Worm (Caenorhabditis elegans): ENCODE measurements around the gene F59A7.7.

Gene F59A7.7

DNA sequence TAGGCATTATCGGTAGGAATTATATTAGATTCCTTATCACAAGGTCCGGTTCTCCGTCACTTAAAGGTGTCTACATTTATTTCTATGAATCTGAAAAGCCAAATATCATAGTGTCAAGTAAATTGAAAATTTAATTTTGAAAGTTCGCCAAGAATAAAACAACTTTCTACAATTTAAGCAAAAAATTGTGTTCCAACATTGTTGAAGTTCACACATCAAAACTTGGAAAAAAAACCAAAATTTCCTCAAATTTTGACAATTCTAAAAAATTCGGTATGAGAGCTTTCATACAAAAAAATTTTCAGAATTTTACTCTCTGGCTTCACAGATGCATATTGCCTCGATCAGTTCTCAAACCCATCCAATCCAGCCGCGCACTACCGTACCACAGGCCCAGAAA, at the start of gene F59A7.7:
Gene F59A7.7 (plus strand): TSS at position 301 of the 400 bp plus-strand sequence.
- TF ChIP-seq unc-62 (GFP tag; optimal IDR thresholded peaks at IDR 0.05), result no peak

ce11 chrV:1964806-1965205, 47.1 kb upstream of the F59A7.7 start, which contains the start of gene srj-15:
Gene srj-15 (minus strand): TSS chrV:1964906.
- TF ChIP-seq unc-62 (GFP tag; optimal IDR thresholded peaks at IDR 0.05), result no peak

- no peak for TF ChIP-seq unc-62 (GFP tag; optimal IDR thresholded peaks at IDR 0.05)
These were observed 44.9 kb upstream of the F59A7.7 start for ce11 chrV:1966962-1967361.

- no peak for TF ChIP-seq unc-62 (GFP tag; optimal IDR thresholded peaks at IDR 0.05)
These were observed 43.1 kb upstream of the F59A7.7 start for ce11 chrV:1968809-1969208.

ce11 chrV:1969228-1969627, 42.6 kb upstream of the F59A7.7 start, which contains the start of gene acs-3:
Gene acs-3 (plus strand): TSS chrV:1969528.
- TF ChIP-seq unc-62 (GFP tag; optimal IDR thresholded peaks at IDR 0.05), result no peak

DNA sequence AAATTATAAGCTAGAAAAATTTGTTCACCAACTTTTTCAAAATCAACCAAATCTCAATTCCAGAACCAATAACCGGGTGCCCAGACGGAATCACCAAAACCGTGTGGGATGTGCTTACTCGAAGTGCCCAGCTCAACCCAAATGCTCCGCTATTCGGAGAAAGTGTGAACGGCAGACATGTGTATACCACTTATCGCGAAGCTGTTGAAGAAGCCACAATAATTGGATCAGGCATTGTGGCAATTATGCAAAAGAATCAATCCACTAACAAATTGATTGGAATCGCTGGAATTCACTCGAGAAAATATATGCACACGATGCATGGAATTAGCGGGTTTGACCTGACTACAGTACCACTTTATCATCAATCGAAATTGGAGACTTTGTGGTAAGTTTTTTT, 42.2 kb upstream of the F59A7.7 start:
- TF ChIP-seq unc-62 (GFP tag; optimal IDR thresholded peaks at IDR 0.05), result no peak

DNA sequence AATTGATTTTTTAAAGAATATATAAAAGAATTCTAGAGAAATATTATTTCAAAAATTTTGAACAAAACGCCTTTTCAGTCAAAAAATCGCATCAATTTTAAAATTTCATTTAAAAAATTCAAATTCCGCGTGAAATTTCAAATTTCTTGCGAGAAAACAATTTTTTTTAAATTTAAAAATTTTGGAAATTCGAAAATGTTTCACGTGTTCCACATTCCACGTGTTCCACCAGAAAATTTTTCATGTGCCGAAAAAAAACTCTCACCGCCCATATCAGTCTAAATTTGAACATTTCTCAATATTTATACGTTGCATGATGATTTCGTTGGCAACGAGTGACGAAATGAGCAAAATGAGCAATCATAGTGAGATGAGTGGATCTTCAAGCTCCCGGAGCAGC, 36.8 kb upstream of the F59A7.7 start, which contains the start of gene fbxa-201:
Gene fbxa-201 (plus strand): TSS at position 301 of the 400 bp plus-strand sequence.
- no peak for TF ChIP-seq unc-62 (GFP tag; optimal IDR thresholded peaks at IDR 0.05)

DNA sequence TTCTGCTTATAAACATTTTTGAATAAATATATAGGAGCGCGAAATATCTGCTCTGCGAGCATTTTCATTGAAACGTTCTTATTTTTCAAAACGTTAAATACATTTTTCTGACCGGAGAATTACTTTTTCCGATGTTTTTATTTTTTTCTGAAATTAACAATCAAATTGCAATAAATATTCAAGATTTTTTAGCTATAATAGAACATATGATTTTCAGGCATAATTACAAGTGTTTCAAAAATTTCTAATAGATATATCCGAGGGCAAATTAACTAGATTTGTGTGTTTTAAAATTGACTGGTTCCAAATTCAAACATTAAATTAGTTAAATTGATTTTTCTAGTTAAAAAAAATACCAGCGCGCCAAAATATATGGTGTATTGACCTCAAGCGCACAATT, 32.9 kb upstream of the F59A7.7 start, which contains the start of gene T08B1.4:
Gene T08B1.4 (plus strand): TSS at position 301 of the 400 bp plus-strand sequence.
- TF ChIP-seq unc-62 (GFP tag; optimal IDR thresholded peaks at IDR 0.05), result no peak

ce11 chrV:1986954-1987353, 24.9 kb upstream of the F59A7.7 start, which contains the start of gene T08B1.1:
Gene T08B1.1 (minus strand): TSS chrV:1987045.
- no peak for TF ChIP-seq unc-62 (GFP tag; optimal IDR thresholded peaks at IDR 0.05)

DNA sequence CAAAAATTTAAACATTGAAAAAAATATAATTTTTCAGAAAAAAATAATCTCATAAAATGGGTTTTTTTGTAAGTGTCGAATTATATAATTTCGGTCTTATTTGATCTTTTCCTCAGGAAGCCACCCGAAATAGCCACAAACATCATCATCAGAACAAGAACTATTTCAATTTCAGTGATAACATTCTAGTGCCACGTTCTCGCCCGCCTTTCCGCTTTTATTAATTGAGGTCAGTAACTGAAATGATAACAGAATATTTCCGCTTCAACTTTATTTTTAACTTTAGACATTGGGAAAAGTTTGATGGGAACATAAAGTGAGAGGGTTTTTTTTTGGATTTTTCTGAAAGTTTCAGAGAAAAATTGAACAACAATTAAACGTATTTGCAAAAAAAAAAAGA, 22.7 kb upstream of the F59A7.7 start:
- no peak for TF ChIP-seq unc-62 (GFP tag; optimal IDR thresholded peaks at IDR 0.05)

- TF ChIP-seq unc-62 (GFP tag; optimal IDR thresholded peaks at IDR 0.05), result no peak
These were observed 20.5 kb upstream of the F59A7.7 start for ce11 chrV:1991381-1991780.

DNA sequence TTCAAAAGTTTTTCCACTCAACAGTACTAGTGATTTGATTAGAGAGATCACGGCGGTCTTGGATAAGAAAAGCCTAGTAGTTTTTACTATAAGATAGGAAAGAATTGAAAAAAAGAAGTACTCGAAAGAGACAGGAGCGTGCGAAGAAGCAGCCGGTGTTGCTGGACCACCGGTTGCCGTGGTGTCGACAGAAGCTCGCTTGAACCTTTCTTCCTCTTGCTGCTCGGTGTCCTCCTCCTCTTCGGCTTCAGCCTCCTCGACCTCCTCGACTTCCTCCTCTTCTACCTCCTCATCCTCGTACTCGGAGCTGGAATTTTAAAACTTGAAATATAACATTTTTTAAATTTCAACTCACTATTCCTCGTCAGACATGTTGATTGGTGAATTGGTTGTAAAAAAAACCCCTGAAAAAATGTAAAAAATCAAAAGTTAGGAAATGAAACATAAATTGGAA, 19.3 kb upstream of the F59A7.7 start, which contains the start of gene tnt-4:
Gene tnt-4 (minus strand): TSS at position 404 of the 454 bp plus-strand sequence.
- no peak for TF ChIP-seq unc-62 (GFP tag; optimal IDR thresholded peaks at IDR 0.05)

DNA sequence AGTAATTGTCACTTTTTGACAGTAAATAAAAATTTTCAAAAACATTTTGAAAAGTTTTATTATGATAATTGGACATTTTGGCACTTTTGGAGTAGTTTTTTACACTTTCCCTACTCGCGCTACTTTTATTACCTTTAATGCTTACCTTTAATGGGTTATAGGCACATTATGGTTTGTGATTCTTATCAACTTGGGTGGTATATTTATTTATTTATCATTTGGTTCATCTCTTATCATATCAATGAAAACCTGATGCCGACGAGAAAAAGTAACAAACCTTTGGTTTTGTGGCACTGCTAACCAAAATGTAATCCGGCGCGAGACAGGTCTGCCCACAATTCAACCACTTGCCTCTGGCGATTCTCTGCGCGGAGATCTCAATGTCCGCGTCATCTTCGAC, 13.5 kb upstream of the F59A7.7 start:
- TF ChIP-seq unc-62 (GFP tag; optimal IDR thresholded peaks at IDR 0.05), result no peak

ce11 chrV:1999531-2000094, 12.3 kb upstream of the F59A7.7 start, which contains the start of gene alh-5:
Gene alh-5 (minus strand): TSS chrV:1999581.
- TF ChIP-seq unc-62 (GFP tag; optimal IDR thresholded peaks at IDR 0.05), result no peak

DNA sequence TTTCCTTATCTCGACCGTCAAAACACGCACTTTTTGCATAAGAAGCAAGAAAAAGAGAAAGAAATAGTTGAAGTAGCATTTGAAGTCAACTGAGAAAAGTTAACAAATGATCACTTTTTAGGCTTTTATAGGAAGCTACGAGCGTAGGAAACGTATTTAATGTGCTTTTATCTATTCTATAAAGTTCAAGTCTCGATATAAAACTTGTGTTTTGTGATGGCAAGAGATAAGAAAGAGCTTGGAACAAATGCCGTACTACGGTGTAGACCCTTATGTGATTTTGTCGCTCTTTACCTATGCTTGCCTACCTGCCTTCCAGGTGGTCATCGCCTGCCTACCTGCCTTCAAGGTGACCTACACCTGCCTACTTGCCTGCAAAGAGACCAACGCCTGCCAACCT, 7.6 kb upstream of the F59A7.7 start, which contains the start of gene clec-206:
Gene clec-206 (minus strand): TSS at position 101 of the 400 bp plus-strand sequence.
- TF ChIP-seq unc-62 (GFP tag; optimal IDR thresholded peaks at IDR 0.05), result no peak

ce11 chrV:2004659-2005058, 7.2 kb upstream of the F59A7.7 start, which contains the start of gene cysl-4:
Gene cysl-4 (plus strand): TSS chrV:2004959.
- TF ChIP-seq unc-62 (GFP tag; optimal IDR thresholded peaks at IDR 0.05), result no peak

ce11 chrV:2008412-2008811, 3.5 kb upstream of the F59A7.7 start:
- no peak for TF ChIP-seq unc-62 (GFP tag; optimal IDR thresholded peaks at IDR 0.05)

Data from whole organism, dauer.